Fruit fly (Drosophila melanogaster) Kc167 (cell line): ENCODE data around the gene CG4645.

Experiments
- Sin3A ChIP-seq: fragments of >200 bp; optimal IDR thresholded peaks from 2 replicates; lab custom pipeline; 2018; ENCODE audit warnings: missing external identifiers
- h ChIP-seq: fragments of >200 bp; optimal IDR thresholded peaks from 3 replicates; lab custom pipeline; 2018; ENCODE audit warnings: missing external identifiers
- insv ChIP-seq: fragments of >200 bp; optimal IDR thresholded peaks from 3 replicates; lab custom pipeline; 2018; ENCODE audit warnings: missing external identifiers
- psq ChIP-seq: fragments of >200 bp; optimal IDR thresholded peaks from 2 replicates; lab custom pipeline; 2017; ENCODE audit warnings: missing external identifiers
- ttk ChIP-seq: sonication (Bioruptor generic); optimal IDR thresholded peaks from 2 replicates; lab custom pipeline; 2017; ENCODE audit warnings: missing external identifiers

- TF ChIP-seq h (lab: Kevin White, UChicago), result no peak
- no peak for TF ChIP-seq psq
- TF ChIP-seq ttk (lab: Kevin White, UChicago), result no peak
- no peak for TF ChIP-seq Sin3A (lab: Kevin White, UChicago)
- no peak for TF ChIP-seq insv (lab: Kevin White, UChicago)
Measured at dm6 chrX:12889075-12889474, 20.7 kb upstream of the CG4645 start.
